Fruit fly (Drosophila melanogaster): Measurements from ENCODE around the gene shep.

shep gene

DNA sequence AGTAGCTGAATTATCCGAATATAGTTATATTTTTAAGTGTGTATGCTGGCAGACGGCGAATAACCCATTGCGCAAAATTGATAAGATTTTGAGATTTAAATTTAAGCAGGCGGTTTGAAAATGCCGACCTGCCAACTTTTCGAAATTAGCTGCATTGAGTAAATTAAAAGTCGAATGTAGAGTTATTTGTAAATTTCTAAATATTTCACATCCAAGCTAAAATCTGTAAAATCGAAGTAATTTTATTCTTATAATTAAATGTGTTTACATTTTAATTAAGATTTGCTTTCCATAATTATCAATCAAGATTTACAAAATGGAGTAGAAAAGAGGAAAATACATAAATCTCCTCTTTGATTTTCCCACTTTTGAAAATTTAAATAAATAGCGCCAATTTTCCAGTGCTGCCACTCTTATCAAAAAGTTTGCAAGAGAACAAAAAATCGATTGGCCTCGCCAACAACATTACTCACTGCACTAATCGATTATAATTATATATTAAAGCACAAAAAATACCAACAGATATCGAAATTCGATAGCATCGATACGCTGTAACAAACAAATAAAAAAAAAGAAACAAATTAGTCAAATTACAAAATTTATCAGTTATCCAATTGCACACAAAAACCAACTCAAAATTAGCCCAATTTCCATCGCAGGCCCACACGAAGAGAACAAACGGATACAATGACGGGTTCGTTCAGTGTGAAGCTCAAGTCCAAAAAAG lies 143.9 kb downstream of the shep start, which contains the start of gene Yod1 (continued):
- no peak for TF ChIP-seq CG18599 (GFP tag; optimal IDR thresholded peaks at IDR 0.05)
- no peak for TF ChIP-seq MTF-1 (GFP tag; optimal IDR thresholded peaks at IDR 0.05; ENCODE audit: borderline replicate concordance)
- no peak for TF ChIP-seq CG12071 (GFP tag; optimal IDR thresholded peaks at IDR 0.05)
- no peak for TF ChIP-seq CG30403 (GFP tag; optimal IDR thresholded peaks at IDR 0.05)
- peak; percentile 62 for TF ChIP-seq knrl (GFP tag; IDR thresholded peaks at IDR 0.05; ENCODE audit: partially characterized antibody)
- peak; percentile 98 for TF ChIP-seq trem (tag; optimal IDR thresholded peaks at IDR 0.05)
- no peak for TF ChIP-seq CG11696 (GFP tag; IDR thresholded peaks at IDR 0.05)
- no peak for TF ChIP-seq chn (GFP tag; optimal IDR thresholded peaks at IDR 0.05)
- TF ChIP-seq CG32767 (GFP tag; IDR thresholded peaks at IDR 0.05), result no peak
- no peak for TF ChIP-seq otp (GFP tag; IDR thresholded peaks at IDR 0.05)
- no peak for TF ChIP-seq toy (GFP tag; IDR thresholded peaks at IDR 0.05)
- TF ChIP-seq bab2 (GFP tag; optimal IDR thresholded peaks at IDR 0.05), result no peak
- no peak for TF ChIP-seq Fer3 (tag; optimal IDR thresholded peaks at IDR 0.05)
- no peak for TF ChIP-seq Rx (GFP tag; IDR thresholded peaks at IDR 0.05)
- TF ChIP-seq CG31365 (tag; optimal IDR thresholded peaks at IDR 0.05), result no peak
- no peak for TF ChIP-seq caup (GFP tag; optimal IDR thresholded peaks at IDR 0.05; ENCODE audit: severe bottlenecking)
- TF ChIP-seq TFAM (GFP tag; optimal IDR thresholded peaks at IDR 0.05), result no peak
- no peak for TF ChIP-seq Dad (GFP tag; optimal IDR thresholded peaks at IDR 0.05)
- peak; percentile 40 for TF ChIP-seq CG8924 (tag; optimal IDR thresholded peaks at IDR 0.05)
- TF ChIP-seq CG12769 (tag; optimal IDR thresholded peaks at IDR 0.05), result no peak
- no peak for TF ChIP-seq emc (GFP tag; optimal IDR thresholded peaks at IDR 0.05)
- no peak for TF ChIP-seq gce (GFP tag; IDR thresholded peaks at IDR 0.05)
- peak; percentile 67 for TF ChIP-seq bbx (GFP tag; IDR thresholded peaks at IDR 0.05; ENCODE audit: partially characterized antibody)
- TF ChIP-seq cas (GFP tag; IDR thresholded peaks at IDR 0.05), result no peak
- peak; percentile 76 for TF ChIP-seq MESR4 (GFP tag; optimal IDR thresholded peaks at IDR 0.05)
- no peak for TF ChIP-seq wdn (GFP tag; IDR thresholded peaks at IDR 0.05)
- no peak for TF ChIP-seq CG17328 (GFP tag; IDR thresholded peaks at IDR 0.05)
- no peak for TF ChIP-seq aop (GFP tag; IDR thresholded peaks at IDR 0.05)
- no peak for TF ChIP-seq CG10321 (GFP tag; IDR thresholded peaks at IDR 0.05)
- TF ChIP-seq trh (GFP tag; optimal IDR thresholded peaks at IDR 0.05), result no peak
- TF ChIP-seq maf-S (GFP tag; optimal IDR thresholded peaks at IDR 0.05), result no peak
- TF ChIP-seq Gug (GFP tag; IDR thresholded peaks at IDR 0.05), result no peak
- peak; percentile 76 for TF ChIP-seq ato (GFP tag; IDR thresholded peaks at IDR 0.05; ENCODE audit: partially characterized antibody)
- peak; percentile 82 for TF ChIP-seq CG6791 (GFP tag; IDR thresholded peaks at IDR 0.05; ENCODE audit: partially characterized antibody)
- no peak for TF ChIP-seq CG1024 (GFP tag; IDR thresholded peaks at IDR 0.05)
- no peak for TF ChIP-seq CG15073 (GFP tag; optimal IDR thresholded peaks at IDR 0.05)
- no peak for TF ChIP-seq CG7271 (tag; optimal IDR thresholded peaks at IDR 0.05)
- TF ChIP-seq gt (GFP tag; IDR thresholded peaks at IDR 0.05), result no peak
- no peak for TF ChIP-seq CG1529 (GFP tag; optimal IDR thresholded peaks at IDR 0.05)
- TF ChIP-seq gem (tag; optimal IDR thresholded peaks at IDR 0.05), result peak; percentile 18
- no peak for TF ChIP-seq CG4282 (GFP tag; optimal IDR thresholded peaks at IDR 0.05)
- TF ChIP-seq CrebB (tag; optimal IDR thresholded peaks at IDR 0.05), result no peak
- peak; percentile 46 for TF ChIP-seq CG10267 (tag; optimal IDR thresholded peaks at IDR 0.05)
- peak; percentile 63 for TF ChIP-seq pzg (GFP tag; optimal IDR thresholded peaks at IDR 0.05)
- TF ChIP-seq vnd (GFP tag; IDR thresholded peaks at IDR 0.05; ENCODE audit: partially characterized antibody), result peak; percentile 79
- TF ChIP-seq CG32532 (GFP tag; IDR thresholded peaks at IDR 0.05), result no peak
- TF ChIP-seq Drgx (GFP tag; IDR thresholded peaks at IDR 0.05), result no peak
- no peak for TF ChIP-seq CG2199 (GFP tag; IDR thresholded peaks at IDR 0.05)
- no peak for TF ChIP-seq gcm2 (GFP tag; optimal IDR thresholded peaks at IDR 0.05)
- no peak for TF ChIP-seq CG6175 (GFP tag; IDR thresholded peaks at IDR 0.05)

Data from whole organism, embryonic.